Fruit fly (Drosophila melanogaster) whole organism, adult: ENCODE measurements around the gene CG4577.

ENCODE experiments used
- CG11617 ChIP-seq: fragments of 200-800 bp; sonication (Bioruptor generic); optimal IDR thresholded peaks from 2 replicates; lab custom pipeline; 2017; ENCODE audit warnings: mild to moderate bottlenecking, missing biosample characterization, missing genetic modification reagents, missing genetic modification characterization
- CG12768 ChIP-seq: fragments of 200-800 bp; sonication (Bioruptor generic); optimal IDR thresholded peaks from 2 replicates; lab custom pipeline; 2017; ENCODE audit warnings: missing biosample characterization, missing genetic modification characterization, mild to moderate bottlenecking, moderate library complexity, missing genetic modification reagents
- CG14711 ChIP-seq: fragments of 200-800 bp; sonication (Bioruptor generic); optimal IDR thresholded peaks from 2 replicates; lab custom pipeline; 2018; ENCODE audit warnings: missing biosample characterization, mild to moderate bottlenecking, missing genetic modification characterization, moderate library complexity
- CG1620 ChIP-seq: fragments of 200-800 bp; sonication (Bioruptor generic); optimal IDR thresholded peaks from 2 replicates; lab custom pipeline; 2016; ENCODE audit warnings: missing biosample characterization, missing genetic modification characterization
- CG33017 ChIP-seq: fragments of 200-800 bp; sonication (Bioruptor generic); optimal IDR thresholded peaks from 2 replicates; lab custom pipeline; 2018; ENCODE audit warnings: missing biosample characterization, mild to moderate bottlenecking, missing genetic modification characterization, moderate library complexity
- CG5204 ChIP-seq: fragments of 200-800 bp; sonication (Bioruptor generic); optimal IDR thresholded peaks from 2 replicates; lab custom pipeline; 2016; ENCODE audit warnings: missing biosample characterization, missing genetic modification characterization
- CG7045 ChIP-seq: fragments of 200-800 bp; sonication (Bioruptor generic); optimal IDR thresholded peaks from 2 replicates; lab custom pipeline; 2017; ENCODE audit warnings: missing biosample characterization, mild to moderate bottlenecking, missing genetic modification characterization
- CG7101 ChIP-seq: fragments of 200-800 bp; sonication (Bioruptor generic); optimal IDR thresholded peaks from 2 replicates; lab custom pipeline; 2018; ENCODE audit warnings: missing biosample characterization, mild to moderate bottlenecking, missing genetic modification characterization, moderate library complexity
- Clk ChIP-seq: fragments of 200-800 bp; sonication (Bioruptor generic); optimal IDR thresholded peaks from 2 replicates; lab custom pipeline; 2017; ENCODE audit warnings: missing biosample characterization, missing genetic modification characterization
- Crg-1 ChIP-seq: fragments of 200-800 bp; sonication (Bioruptor generic); optimal IDR thresholded peaks from 2 replicates; lab custom pipeline; 2016; ENCODE audit warnings: missing biosample characterization, missing genetic modification characterization
- Hr96 ChIP-seq: fragments of 200-800 bp; sonication (Bioruptor generic); optimal IDR thresholded peaks from 2 replicates; lab custom pipeline; 2016; ENCODE audit warnings: missing biosample characterization, missing genetic modification characterization
- Mnt ChIP-seq: fragments of 200-800 bp; sonication (Bioruptor generic); optimal IDR thresholded peaks from 2 replicates; lab custom pipeline; 2016; ENCODE audit warnings: missing biosample characterization, mild to moderate bottlenecking, missing genetic modification characterization
- bab1 ChIP-seq: fragments of 200-800 bp; sonication (Bioruptor generic); optimal IDR thresholded peaks from 3 replicates; lab custom pipeline; 2019; ENCODE audit warnings: missing biosample characterization, mild to moderate bottlenecking, missing genetic modification characterization, moderate library complexity
- cic ChIP-seq: fragments of 200-800 bp; sonication (Bioruptor generic); optimal IDR thresholded peaks from 2 replicates; lab custom pipeline; 2017; ENCODE audit warnings: missing biosample characterization, mild to moderate bottlenecking, missing genetic modification characterization, moderate library complexity
- cnc ChIP-seq, 2 experiments: fragments of >200 bp; optimal IDR thresholded peaks; 2 replicates each; lab custom pipeline; 2017
- kay ChIP-seq: fragments of 200-800 bp; sonication (Bioruptor generic); peaks from one replicate; lab custom pipeline; 2016; ENCODE audit warnings: missing biosample characterization, missing genetic modification characterization, borderline replicate concordance
- ovo ChIP-seq: fragments of 200-800 bp; sonication (Bioruptor generic); optimal IDR thresholded peaks from 2 replicates; lab custom pipeline; 2016; ENCODE audit warnings: missing biosample characterization, missing genetic modification characterization
- pad ChIP-seq: fragments of 200-800 bp; sonication (Bioruptor generic); optimal IDR thresholded peaks from 3 replicates; lab custom pipeline; 2017; ENCODE audit warnings: missing biosample characterization, missing genetic modification characterization, mild to moderate bottlenecking, moderate library complexity, missing genetic modification reagents
- tj ChIP-seq: fragments of 200-800 bp; sonication (Bioruptor generic); optimal IDR thresholded peaks from 3 replicates; lab custom pipeline; 2017; ENCODE audit warnings: missing biosample characterization, mild to moderate bottlenecking, missing genetic modification characterization, moderate library complexity
- toe ChIP-seq: fragments of 200-800 bp; sonication (Bioruptor generic); optimal IDR thresholded peaks from 2 replicates; lab custom pipeline; 2016; ENCODE audit warnings: missing biosample characterization, missing genetic modification characterization

The CG4577 gene

dm6 chr2L:1108029-1108688 lies 26.3 kb upstream of the CG4577 start, which contains the start of the genes PolrMT and CG14339:
PolrMT (minus strand) TSS chr2L:1108373.
CG14339 (plus strand) TSS chr2L:1108540.
- TF ChIP-seq CG11617 (GFP tag; lab: Kevin White, UChicago) (peak; percentile 45), cic (GFP tag; lab: Kevin White, UChicago) (peak; percentile 42), bab1 (GFP tag; lab: Kevin White, UChicago) (peak; percentile 45), Clk (GFP tag; lab: Kevin White, UChicago) (no peak), tj (GFP tag; lab: Kevin White, UChicago) (peak; percentile 94), CG12768 (peak; percentile 21), cnc (optimal IDR thresholded peaks at IDR 0.05; lab: Kevin White, UChicago) (no peak), Crg-1 (GFP tag; lab: Kevin White, UChicago) (peak; percentile 45), Mnt (GFP tag; lab: Kevin White, UChicago) (peak; percentile 97), ovo (peak; percentile 1), CG7101 (tag; lab: Kevin White, UChicago) (no peak), CG33017 (peak; percentile 9)

- TF ChIP-seq CG33017 (no peak), ovo (no peak), pad (no peak), CG7101 (tag; lab: Kevin White, UChicago) (no peak), Clk (GFP tag; lab: Kevin White, UChicago) (no peak), bab1 (GFP tag; lab: Kevin White, UChicago) (no peak), Mnt (GFP tag; lab: Kevin White, UChicago) (no peak), Crg-1 (GFP tag; lab: Kevin White, UChicago) (no peak), Hr96 (no peak), CG11617 (GFP tag; lab: Kevin White, UChicago) (no peak), CG7045 (no peak), cic (GFP tag; lab: Kevin White, UChicago) (no peak), kay (GFP tag; lab: Kevin White, UChicago) (no peak), tj (GFP tag; lab: Kevin White, UChicago) (no peak), CG5204 (GFP tag; lab: Kevin White, UChicago) (no peak), toe (GFP tag; lab: Kevin White, UChicago) (no peak), cnc (optimal IDR thresholded peaks at IDR 0.05; lab: Kevin White, UChicago) (no peak), CG1620 (GFP tag; lab: Kevin White, UChicago) (no peak), CG12768 (no peak), CG14711 (no peak)
Observed at dm6 chr2L:1112641-1113040, 21.9 kb upstream of the CG4577 start, which contains the start of gene CG14340. CG14340 (plus strand) TSS chr2L:1112941.

DNA sequence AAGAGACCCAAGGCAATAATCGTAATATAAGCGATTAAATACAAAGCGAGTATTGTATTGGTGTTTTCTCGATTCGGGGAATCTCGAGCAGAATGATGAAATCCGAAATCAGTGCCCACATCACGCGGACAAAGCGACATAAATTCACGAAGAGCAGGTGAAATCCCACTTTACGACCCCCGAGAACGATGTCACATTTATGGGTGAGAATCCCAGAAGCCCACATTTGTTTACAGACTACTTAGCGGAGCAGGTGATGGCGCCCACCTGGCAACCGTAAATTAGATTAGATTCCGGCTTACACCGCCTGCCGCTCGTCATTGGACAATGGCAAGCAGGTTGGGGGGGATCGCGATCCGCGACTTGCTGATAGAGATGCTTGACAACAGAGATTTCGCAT lies 20.3 kb upstream of the CG4577 start:
- TF ChIP-seq ovo: peak; percentile 1
- no peak for TF ChIP-seq pad
- TF ChIP-seq CG11617 (GFP tag; lab: Kevin White, UChicago): no peak
- TF ChIP-seq CG7101 (tag; lab: Kevin White, UChicago): no peak
- no peak for TF ChIP-seq kay (GFP tag; lab: Kevin White, UChicago)
- no peak for TF ChIP-seq bab1 (GFP tag; lab: Kevin White, UChicago)
- no peak for TF ChIP-seq Hr96
- TF ChIP-seq cnc (optimal IDR thresholded peaks at IDR 0.05; lab: Kevin White, UChicago): no peak
- TF ChIP-seq tj (GFP tag; lab: Kevin White, UChicago): peak; percentile 8
- peak; percentile 49 for TF ChIP-seq Clk (GFP tag; lab: Kevin White, UChicago)
- no peak for TF ChIP-seq toe (GFP tag; lab: Kevin White, UChicago)
- TF ChIP-seq cic (GFP tag; lab: Kevin White, UChicago): peak; percentile 45
- TF ChIP-seq CG33017: peak; percentile 9
- TF ChIP-seq CG7045: no peak
- no peak for TF ChIP-seq CG5204 (GFP tag; lab: Kevin White, UChicago)
- TF ChIP-seq CG12768: peak; percentile 6
- no peak for TF ChIP-seq Crg-1 (GFP tag; lab: Kevin White, UChicago)
- no peak for TF ChIP-seq CG1620 (GFP tag; lab: Kevin White, UChicago)
- peak; percentile 2 for TF ChIP-seq Mnt (GFP tag; lab: Kevin White, UChicago)
- TF ChIP-seq CG14711: no peak

DNA sequence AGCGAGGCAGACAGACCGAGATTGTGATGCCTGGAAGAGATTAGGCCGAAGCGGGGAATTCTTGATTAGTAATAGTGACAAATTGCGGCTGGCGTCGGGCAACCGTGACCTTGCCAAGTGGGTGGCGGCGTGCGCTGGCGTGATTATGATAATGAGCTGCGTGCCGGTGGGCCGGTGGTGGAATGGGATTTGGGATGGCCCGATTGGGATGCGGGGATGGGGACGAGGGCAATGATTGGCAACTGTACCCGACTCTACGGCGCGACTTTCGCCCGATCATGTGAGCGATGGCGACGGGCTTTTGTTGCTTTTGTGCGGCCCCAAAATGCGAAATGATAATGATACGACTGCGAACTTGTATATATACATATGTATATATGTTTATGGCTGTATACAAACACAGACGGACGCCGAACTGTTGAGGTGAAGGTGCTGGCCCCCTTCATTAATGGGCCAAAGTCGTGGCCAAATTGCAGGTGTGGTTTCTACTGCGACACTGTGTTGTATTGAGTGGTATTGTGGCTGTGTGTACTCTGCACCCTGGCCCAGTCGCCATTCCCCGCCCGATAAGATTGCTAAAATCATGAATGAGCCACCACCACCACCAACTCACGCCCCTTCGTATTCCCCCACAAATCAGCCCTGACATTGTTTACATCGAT lies 17.7 kb upstream of the CG4577 start:
- no peak for TF ChIP-seq CG1620 (GFP tag; lab: Kevin White, UChicago)
- TF ChIP-seq CG7045: peak; percentile 26
- peak; percentile 34 for TF ChIP-seq Hr96
- no peak for TF ChIP-seq CG11617 (GFP tag; lab: Kevin White, UChicago)
- TF ChIP-seq CG33017: peak; percentile 18
- no peak for TF ChIP-seq tj (GFP tag; lab: Kevin White, UChicago)
- TF ChIP-seq CG7101 (tag; lab: Kevin White, UChicago): no peak
- peak; percentile 57 for TF ChIP-seq Mnt (GFP tag; lab: Kevin White, UChicago)
- TF ChIP-seq Crg-1 (GFP tag; lab: Kevin White, UChicago): no peak
- TF ChIP-seq kay (GFP tag; lab: Kevin White, UChicago): peak; percentile 97
- no peak for TF ChIP-seq bab1 (GFP tag; lab: Kevin White, UChicago)
- TF ChIP-seq cic (GFP tag; lab: Kevin White, UChicago): peak; percentile 99
- TF ChIP-seq Clk (GFP tag; lab: Kevin White, UChicago): no peak
- TF ChIP-seq pad: no peak
- no peak for TF ChIP-seq cnc (optimal IDR thresholded peaks at IDR 0.05; lab: Kevin White, UChicago)
- no peak for TF ChIP-seq CG5204 (GFP tag; lab: Kevin White, UChicago)
- TF ChIP-seq CG14711: no peak
- TF ChIP-seq CG12768: peak; percentile 82
- TF ChIP-seq toe (GFP tag; lab: Kevin White, UChicago): peak; percentile 26
- TF ChIP-seq ovo: no peak

DNA sequence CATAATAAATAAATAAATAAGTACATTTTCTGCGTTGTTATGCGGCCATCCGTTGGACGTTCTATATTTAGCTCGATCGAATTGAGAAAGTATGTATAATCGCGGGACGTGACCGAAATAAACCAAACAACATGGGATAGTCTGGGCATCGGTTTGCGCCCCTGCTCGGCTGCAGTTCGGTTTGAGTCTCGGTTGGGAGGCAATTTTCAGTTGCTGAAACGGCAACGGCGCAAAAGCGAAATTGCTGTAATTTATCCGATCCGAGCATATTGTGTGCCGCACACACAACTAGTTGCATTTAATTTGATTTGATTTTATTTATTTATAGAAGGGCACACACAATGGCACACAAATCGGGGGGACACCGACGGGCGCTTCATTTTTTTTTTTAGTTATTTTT lies 16.3 kb upstream of the CG4577 start:
- peak; percentile 27 for TF ChIP-seq tj (GFP tag; lab: Kevin White, UChicago)
- TF ChIP-seq Mnt (GFP tag; lab: Kevin White, UChicago): peak; percentile 28
- TF ChIP-seq CG11617 (GFP tag; lab: Kevin White, UChicago): no peak
- TF ChIP-seq toe (GFP tag; lab: Kevin White, UChicago): peak; percentile 7
- TF ChIP-seq CG12768: no peak
- peak; percentile 39 for TF ChIP-seq CG5204 (GFP tag; lab: Kevin White, UChicago)
- no peak for TF ChIP-seq Crg-1 (GFP tag; lab: Kevin White, UChicago)
